Fruit fly (Drosophila melanogaster) whole organism, embryonic: ENCODE data around the gene ND-13A.
A peak's percentile ranks its signal among the peaks of the same experiment; 100 is the strongest.

Experiments used
- Atf3 ChIP-seq: fragments of 200-800 bp; sonication (Bioruptor generic); optimal IDR thresholded peaks from 3 replicates; lab custom pipeline; 2016; ENCODE audit warnings: missing biosample characterization, missing genetic modification characterization
- Blimp-1 ChIP-seq: fragments of 200-800 bp; sonication (Bioruptor generic); optimal IDR thresholded peaks from 3 replicates; lab custom pipeline; 2018; ENCODE audit warnings: missing biosample characterization, missing genetic modification characterization, mild to moderate bottlenecking, moderate library complexity, missing genetic modification reagents
- C15 ChIP-seq: fragments of 200-800 bp; sonication (Bioruptor generic); IDR thresholded peaks from 3 replicates; pipeline ENCODE4 v1.3.6; 2022; ENCODE audit warnings: missing biosample characterization, missing genetic modification characterization
- CG10267 ChIP-seq: fragments of 200-800 bp; sonication (Bioruptor generic); optimal IDR thresholded peaks from 2 replicates; lab custom pipeline; 2018; ENCODE audit warnings: missing biosample characterization, mild to moderate bottlenecking, missing genetic modification characterization, moderate library complexity
- CG10959 ChIP-seq: fragments of 200-800 bp; sonication (Bioruptor generic); IDR thresholded peaks from 2 replicates; pipeline ENCODE4 v1.3.6; 2022; ENCODE audit warnings: missing biosample characterization, missing genetic modification characterization
- CG11093 ChIP-seq: fragments of 200-800 bp; sonication (Bioruptor generic); IDR thresholded peaks from 3 replicates; pipeline ENCODE4 v1.3.6; 2022; ENCODE audit warnings: missing biosample characterization, missing genetic modification characterization
- CG13123 ChIP-seq: fragments of 200-800 bp; sonication (Bioruptor generic); optimal IDR thresholded peaks from 2 replicates; lab custom pipeline; 2016; ENCODE audit warnings: missing biosample characterization, missing genetic modification characterization
- CG13624 ChIP-seq: fragments of 200-800 bp; sonication (Bioruptor generic); optimal IDR thresholded peaks from 2 replicates; lab custom pipeline; 2016; ENCODE audit warnings: missing biosample characterization, missing genetic modification characterization
- CG15011 ChIP-seq: fragments of 200-800 bp; sonication (Bioruptor generic); optimal IDR thresholded peaks from 3 replicates; lab custom pipeline; 2018; ENCODE audit warnings: missing biosample characterization, mild to moderate bottlenecking, missing genetic modification characterization
- CG16863 ChIP-seq: fragments of 200-800 bp; sonication (Bioruptor generic); optimal IDR thresholded peaks from 3 replicates; lab custom pipeline; 2016; ENCODE audit warnings: missing biosample characterization, missing genetic modification characterization
- CG17912 ChIP-seq: fragments of 200-800 bp; sonication (Bioruptor generic); optimal IDR thresholded peaks from 2 replicates; lab custom pipeline; 2018; ENCODE audit warnings: missing biosample characterization, mild to moderate bottlenecking, missing genetic modification characterization
- CG1792 ChIP-seq: fragments of 200-800 bp; sonication (Bioruptor generic); optimal IDR thresholded peaks from 2 replicates; lab custom pipeline; 2016; ENCODE audit warnings: missing biosample characterization, missing genetic modification characterization
- CG2120 ChIP-seq: fragments of 200-800 bp; sonication (Bioruptor generic); optimal IDR thresholded peaks from 3 replicates; lab custom pipeline; 2016; ENCODE audit warnings: missing biosample characterization, missing genetic modification characterization
- CG3065 ChIP-seq: fragments of 200-800 bp; sonication (Bioruptor generic); optimal IDR thresholded peaks from 2 replicates; lab custom pipeline; 2016; ENCODE audit warnings: missing biosample characterization, missing genetic modification characterization
- CG4730 ChIP-seq: fragments of 200-800 bp; sonication (Bioruptor generic); IDR thresholded peaks from 2 replicates; pipeline ENCODE4 v1.3.6; 2022; ENCODE audit warnings: missing biosample characterization, missing genetic modification characterization
- CG6654 ChIP-seq: fragments of 200-800 bp; sonication (Bioruptor generic); optimal IDR thresholded peaks from 2 replicates; lab custom pipeline; 2017; ENCODE audit warnings: missing biosample characterization, mild to moderate bottlenecking, missing genetic modification characterization
- CG6813 ChIP-seq: fragments of 200-800 bp; sonication (Bioruptor generic); optimal IDR thresholded peaks from 2 replicates; lab custom pipeline; 2017; ENCODE audit warnings: missing biosample characterization, missing genetic modification characterization, mild to moderate bottlenecking, moderate library complexity, missing genetic modification reagents
- CG7928 ChIP-seq: fragments of 200-800 bp; sonication (Bioruptor generic); optimal IDR thresholded peaks from 2 replicates; lab custom pipeline; 2017; ENCODE audit warnings: missing biosample characterization, mild to moderate bottlenecking, missing genetic modification characterization
- CG9727 ChIP-seq: fragments of 200-800 bp; sonication (Bioruptor generic); optimal IDR thresholded peaks from 3 replicates; lab custom pipeline; 2017; ENCODE audit warnings: missing biosample characterization, mild to moderate bottlenecking, missing genetic modification characterization
- Chrac-16 ChIP-seq: fragments of 200-800 bp; sonication (Bioruptor generic); optimal IDR thresholded peaks from 3 replicates; lab custom pipeline; 2016; ENCODE audit warnings: missing biosample characterization, missing genetic modification characterization
- Dbx ChIP-seq: fragments of 200-800 bp; sonication (Bioruptor generic); IDR thresholded peaks from 3 replicates; pipeline ENCODE4 v1.3.6; 2022; ENCODE audit warnings: missing biosample characterization, missing genetic modification characterization
- Dll ChIP-seq: fragments of 200-800 bp; sonication (Bioruptor generic); IDR thresholded peaks from 4 replicates; pipeline ENCODE4 v1.3.6; 2022; ENCODE audit warnings: missing biosample characterization, missing genetic modification characterization; ENCODE audit not compliant: partially characterized antibody
- Dref ChIP-seq: fragments of 200-800 bp; sonication (Bioruptor generic); IDR thresholded peaks from 2 replicates; pipeline ENCODE4 v1.3.6; 2022; ENCODE audit warnings: missing biosample characterization, missing genetic modification characterization
- E2f1 ChIP-seq: fragments of 200-800 bp; sonication (Bioruptor generic); IDR thresholded peaks from 2 replicates; pipeline ENCODE4 v1.3.6; 2022; ENCODE audit warnings: missing biosample characterization, missing genetic modification characterization
- HHEX ChIP-seq: fragments of 200-800 bp; sonication (Bioruptor generic); optimal IDR thresholded peaks from 3 replicates; lab custom pipeline; 2017; ENCODE audit warnings: missing biosample characterization, mild to moderate bottlenecking, missing genetic modification characterization, missing genetic modification reagents
- Hey ChIP-seq: fragments of 200-800 bp; sonication (Bioruptor generic); optimal IDR thresholded peaks from 3 replicates; lab custom pipeline; 2018; ENCODE audit warnings: missing biosample characterization, mild to moderate bottlenecking, missing genetic modification characterization
- Hmr ChIP-seq: fragments of 200-800 bp; sonication (Bioruptor generic); optimal IDR thresholded peaks from 3 replicates; lab custom pipeline; 2017; ENCODE audit warnings: mild to moderate bottlenecking, missing biosample characterization, missing genetic modification reagents, missing genetic modification characterization
- MBD-R2 ChIP-seq: fragments of 200-800 bp; sonication (Bioruptor generic); IDR thresholded peaks from 2 replicates; pipeline ENCODE4 v1.3.6; 2022; ENCODE audit warnings: missing biosample characterization, missing genetic modification characterization
- Ptx1 ChIP-seq: fragments of 200-800 bp; sonication (Bioruptor generic); IDR thresholded peaks from 2 replicates; pipeline ENCODE4 v1.3.6; 2022; ENCODE audit warnings: missing biosample characterization, missing genetic modification characterization
- Rfx ChIP-seq: fragments of 200-800 bp; sonication (Bioruptor generic); IDR thresholded peaks from 2 replicates; pipeline ENCODE4 v1.3.6; 2022; ENCODE audit warnings: missing biosample characterization, missing genetic modification characterization
- Xbp1 ChIP-seq: fragments of 200-800 bp; sonication (Bioruptor generic); optimal IDR thresholded peaks from 3 replicates; lab custom pipeline; 2016; ENCODE audit warnings: missing biosample characterization, mild to moderate bottlenecking, missing genetic modification characterization
- bbx ChIP-seq: fragments of 200-800 bp; sonication (Bioruptor generic); IDR thresholded peaks from 2 replicates; pipeline ENCODE4 v1.3.6; 2022; ENCODE audit warnings: missing biosample characterization, missing genetic modification characterization; ENCODE audit not compliant: partially characterized antibody
- btn ChIP-seq: fragments of 200-800 bp; sonication (Bioruptor generic); optimal IDR thresholded peaks from 2 replicates; lab custom pipeline; 2016; ENCODE audit warnings: missing biosample characterization, missing genetic modification characterization
- corto ChIP-seq: fragments of 200-800 bp; sonication (Bioruptor generic); optimal IDR thresholded peaks from 2 replicates; lab custom pipeline; 2016; ENCODE audit warnings: missing biosample characterization, mild to moderate bottlenecking, missing genetic modification characterization, moderate library complexity
- eyg ChIP-seq: fragments of 200-800 bp; sonication (Bioruptor generic); optimal IDR thresholded peaks from 3 replicates; lab custom pipeline; 2016; ENCODE audit warnings: missing biosample characterization, missing genetic modification characterization
- gcm ChIP-seq: fragments of 200-800 bp; sonication (Bioruptor generic); optimal IDR thresholded peaks from 2 replicates; lab custom pipeline; 2019; ENCODE audit warnings: missing biosample characterization, mild to moderate bottlenecking, missing genetic modification characterization, moderate library complexity
- gsb ChIP-seq: fragments of 200-800 bp; sonication (Bioruptor generic); IDR thresholded peaks from 2 replicates; pipeline ENCODE4 v1.3.6; 2022; ENCODE audit warnings: missing biosample characterization, missing genetic modification characterization
- hkb ChIP-seq, 2 experiments: fragments of 200-800 bp in 1 of 2; fragments of >200 bp in 1 of 2; sonication (Bioruptor generic) in 1 of 2; IDR thresholded peaks in 1 of 2; optimal IDR thresholded peaks in 1 of 2; 2 replicates each; pipeline versions ENCODE4 v1.3.6 to Lab custom; 2017 to 2022; ENCODE audit warnings: missing biosample characterization in 1 of 2, missing genetic modification characterization in 1 of 2
- ken ChIP-seq: fragments of 200-800 bp; sonication (Bioruptor generic); IDR thresholded peaks from 3 replicates; pipeline ENCODE4 v1.3.6; 2022; ENCODE audit warnings: missing biosample characterization, missing genetic modification characterization
- lbe ChIP-seq: fragments of 200-800 bp; sonication (Bioruptor generic); optimal IDR thresholded peaks from 2 replicates; lab custom pipeline; 2016; ENCODE audit warnings: missing biosample characterization, mild to moderate bottlenecking, missing genetic modification characterization
- lilli ChIP-seq: fragments of 200-800 bp; sonication (Bioruptor generic); optimal IDR thresholded peaks from 3 replicates; lab custom pipeline; 2016; ENCODE audit warnings: missing biosample characterization, missing genetic modification characterization
- nau ChIP-seq: fragments of 200-800 bp; sonication (Bioruptor generic); optimal IDR thresholded peaks from 3 replicates; lab custom pipeline; 2017; ENCODE audit warnings: missing biosample characterization, mild to moderate bottlenecking, missing genetic modification characterization, missing genetic modification reagents
- nmo ChIP-seq: fragments of 200-800 bp; sonication (Bioruptor generic); optimal IDR thresholded peaks from 2 replicates; lab custom pipeline; 2018; ENCODE audit warnings: missing biosample characterization, mild to moderate bottlenecking, missing genetic modification characterization, moderate library complexity
- rib ChIP-seq: fragments of 200-800 bp; sonication (Bioruptor generic); IDR thresholded peaks from 2 replicates; pipeline ENCODE4 v1.3.6; 2022; ENCODE audit warnings: missing biosample characterization, missing genetic modification characterization
- run ChIP-seq: fragments of 200-800 bp; sonication (Bioruptor generic); optimal IDR thresholded peaks from 3 replicates; lab custom pipeline; 2018; ENCODE audit warnings: missing biosample characterization, mild to moderate bottlenecking, missing genetic modification characterization
- scrt ChIP-seq: fragments of 200-800 bp; sonication (Bioruptor generic); optimal IDR thresholded peaks from 2 replicates; lab custom pipeline; 2018; ENCODE audit warnings: missing biosample characterization, mild to moderate bottlenecking, missing genetic modification characterization, moderate library complexity
- tap ChIP-seq: fragments of 200-800 bp; optimal IDR thresholded peaks from 3 replicates; lab custom pipeline; 2019; ENCODE audit warnings: missing biosample characterization, mild to moderate bottlenecking, missing genetic modification characterization, moderate library complexity
- usp ChIP-seq: fragments of >200 bp; optimal IDR thresholded peaks from 2 replicates; lab custom pipeline; 2017; ENCODE audit warnings: missing biosample characterization, missing genetic modification characterization
- zf30C ChIP-seq: fragments of 200-800 bp; sonication (Bioruptor generic); optimal IDR thresholded peaks from 3 replicates; lab custom pipeline; 2018; ENCODE audit warnings: missing biosample characterization, mild to moderate bottlenecking, missing genetic modification characterization

ND-13A gene

dm6 chr2L:5086905-5087522, 13.1 kb downstream of the ND-13A start (continued):
- no peak for TF ChIP-seq CG3065 (GFP tag; lab: Kevin White, UChicago)
- peak; percentile 77 for TF ChIP-seq Xbp1 (GFP tag; lab: Kevin White, UChicago)
- TF ChIP-seq run (tag; lab: Kevin White, UChicago): peak; percentile 67
- peak; percentile 76 for TF ChIP-seq HHEX (GFP tag; lab: Kevin White, UChicago)
- peak; percentile 8 for TF ChIP-seq CG7928 (GFP tag; lab: Kevin White, UChicago)
- peak; percentile 50 for TF ChIP-seq lbe (GFP tag; lab: Kevin White, UChicago)
- TF ChIP-seq nau (GFP tag; lab: Kevin White, UChicago): peak; percentile 86
- TF ChIP-seq CG1792 (GFP tag; lab: Kevin White, UChicago): peak; percentile 29
- TF ChIP-seq CG11093 (GFP tag; lab: Robert Waterston, UW): 0 out of 3 replicates have a peak, but pooled peaks have one; percentile 25
- TF ChIP-seq CG17912 (GFP tag; lab: Kevin White, UChicago): no peak
- TF ChIP-seq rib (GFP tag; lab: Robert Waterston, UW): 0 out of 2 replicates have a peak, but pooled peaks have one; percentile 33
- no peak for TF ChIP-seq CG4730
- TF ChIP-seq eyg (GFP tag; lab: Kevin White, UChicago): peak; percentile 60
- TF ChIP-seq Chrac-16 (GFP tag; lab: Kevin White, UChicago): peak; percentile 42
- 0 out of 3 replicates have a peak, but pooled peaks have one; percentile 33 for TF ChIP-seq ken (GFP tag; lab: Robert Waterston, UW)
- peak; percentile 70 for TF ChIP-seq CG2120 (GFP tag; lab: Kevin White, UChicago)
- TF ChIP-seq Hey: no peak
- TF ChIP-seq C15 (GFP tag; lab: Robert Waterston, UW): no peak
- TF ChIP-seq hkb (optimal IDR thresholded peaks at IDR 0.05; lab: Kevin White, UChicago): no peak
- peak; percentile 79 for TF ChIP-seq hkb (GFP tag; IDR thresholded peaks at IDR 0.05; lab: Robert Waterston, UW)
- TF ChIP-seq usp (GFP tag; lab: Kevin White, UChicago): no peak
- TF ChIP-seq btn (GFP tag; lab: Kevin White, UChicago): peak; percentile 33
- peak; percentile 54; the same call in 1 of the 2 replicates for TF ChIP-seq Rfx (GFP tag; lab: Robert Waterston, UW)
- peak; percentile 83 for TF ChIP-seq gcm (GFP tag; lab: Kevin White, UChicago)
- TF ChIP-seq scrt: peak; percentile 68
- no peak for TF ChIP-seq E2f1 (GFP tag; lab: Robert Waterston, UW)
- TF ChIP-seq CG6813 (GFP tag; lab: Kevin White, UChicago): peak; percentile 61
- peak; percentile 54 for TF ChIP-seq corto (GFP tag; lab: Kevin White, UChicago)
- no peak; the same call in 2 of the 3 replicates for TF ChIP-seq Dbx (GFP tag; lab: Robert Waterston, UW)
- TF ChIP-seq CG9727 (GFP tag; lab: Kevin White, UChicago): peak; percentile 82
- TF ChIP-seq nmo (GFP tag; lab: Kevin White, UChicago): peak; percentile 85
- TF ChIP-seq CG13624 (GFP tag; lab: Kevin White, UChicago): peak; percentile 60
- peak; percentile 63 for TF ChIP-seq CG15011 (GFP tag; lab: Kevin White, UChicago)
- TF ChIP-seq Dref (GFP tag; lab: Robert Waterston, UW): no peak
- TF ChIP-seq gsb: no peak
- TF ChIP-seq tap (tag; lab: Kevin White, UChicago): peak; percentile 81
- TF ChIP-seq Hmr: peak; percentile 78
- no peak for TF ChIP-seq Dll (GFP tag; lab: Robert Waterston, UW)
- peak; percentile 75 for TF ChIP-seq Blimp-1 (GFP tag; lab: Kevin White, UChicago)
- peak; percentile 35 for TF ChIP-seq CG6654 (GFP tag; lab: Kevin White, UChicago)
- peak; percentile 49 for TF ChIP-seq CG16863 (GFP tag; lab: Kevin White, UChicago)
- no peak for TF ChIP-seq MBD-R2
- TF ChIP-seq CG10267 (tag; lab: Kevin White, UChicago): peak; percentile 77
- TF ChIP-seq CG13123 (GFP tag; lab: Kevin White, UChicago): peak; percentile 36
- TF ChIP-seq bbx (GFP tag; lab: Robert Waterston, UW): no peak
- peak; percentile 25; the same call in 1 of the 2 replicates for TF ChIP-seq CG10959 (GFP tag; lab: Robert Waterston, UW)
- TF ChIP-seq lilli (GFP tag; lab: Kevin White, UChicago): peak; percentile 78
- TF ChIP-seq Atf3: peak; percentile 21
- TF ChIP-seq Ptx1 (GFP tag; lab: Robert Waterston, UW): peak; percentile 72
- no peak for TF ChIP-seq zf30C (GFP tag; lab: Kevin White, UChicago)
